Worm (Caenorhabditis elegans): Measurements from ENCODE around the gene sri-73.

sri-73 gene

ce11 chrV:592959-593358, 27.1 kb upstream of the sri-73 start, which contains the start of gene ZK488.5:
Gene ZK488.5, plus strand, starts transcription at chrV:593259.
- TF ChIP-seq nhr-77 (tag; optimal IDR thresholded peaks at IDR 0.05) (no peak), aha-1 (tag) (no peak)

- TF ChIP-seq zip-2 (tag; optimal IDR thresholded peaks at IDR 0.05) (no peak), zip-11 (GFP tag; IDR thresholded peaks at IDR 0.05) (no peak), mxl-3 (GFP tag; optimal IDR thresholded peaks at IDR 0.05) (no peak), F10B5.3 (tag; optimal IDR thresholded peaks at IDR 0.05) (no peak), zfp-2 (tag; optimal IDR thresholded peaks at IDR 0.05) (no peak), mdt-29 (GFP tag; IDR thresholded peaks at IDR 0.05) (no peak), aly-2 (tag; optimal IDR thresholded peaks at IDR 0.05) (no peak), R02D3.7 (tag; optimal IDR thresholded peaks at IDR 0.05) (no peak), lin-13 (GFP tag; optimal IDR thresholded peaks at IDR 0.05) (no peak)
Observed at ce11 chrV:590182-590581, 24.3 kb upstream of the sri-73 start, which contains the start of gene ZK488.6. Gene ZK488.6, plus strand, starts transcription at chrV:590482.

DNA sequence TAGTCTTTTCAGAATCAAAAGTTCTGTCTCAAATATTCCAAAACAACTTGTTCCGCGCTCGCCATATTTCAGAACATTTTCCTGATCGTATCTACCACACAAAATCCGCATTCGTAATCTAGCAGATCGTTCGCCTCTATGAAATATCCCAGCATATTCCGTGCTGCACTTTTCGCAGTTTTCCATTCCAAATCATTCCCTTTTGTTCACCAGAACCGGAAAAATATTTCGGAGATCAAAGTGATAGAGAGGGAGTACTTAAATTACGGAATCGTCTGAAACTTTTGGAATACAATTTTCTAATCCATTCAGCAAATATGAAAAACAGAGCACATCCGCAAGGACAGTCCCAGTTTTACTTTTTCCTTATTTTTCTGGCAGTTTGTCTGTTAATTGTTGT, 21.9 kb upstream of the sri-73 start, which contains the start of gene K06H6.1:
Gene K06H6.1, plus strand, starts transcription at position 301 of the 400 bp plus-strand sequence.
- TF ChIP-seq unc-62 (GFP tag; optimal IDR thresholded peaks at IDR 0.05 in 1 of 2) (peak in 1 of 2 experiments; percentile 40), unc-62 (tag; optimal IDR thresholded peaks at IDR 0.05) (no peak), hlh-30 (tag; optimal IDR thresholded peaks at IDR 0.05; ENCODE audit: insufficient read depth) (no peak), nhr-11 (tag; optimal IDR thresholded peaks at IDR 0.05) (no peak)

DNA sequence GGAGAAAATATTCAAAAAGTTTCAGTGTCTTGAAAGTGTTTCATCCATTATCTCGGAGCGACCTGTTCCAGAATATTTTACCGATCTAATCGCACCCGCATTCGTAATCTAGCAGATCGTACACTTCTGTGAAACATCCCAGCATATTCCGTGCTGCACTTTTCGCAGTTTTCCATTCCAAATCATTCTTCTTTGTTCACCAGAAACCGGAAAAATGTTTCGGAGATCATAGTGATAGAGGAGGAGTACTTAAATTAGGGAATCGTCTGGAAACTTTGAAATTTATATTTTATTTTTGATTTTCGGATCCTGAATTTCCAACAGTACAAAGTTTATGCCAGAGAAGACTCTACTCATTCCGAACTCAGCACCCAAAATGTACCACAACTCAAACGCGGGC, 19.6 kb upstream of the sri-73 start, which contains the start of gene K06H6.2:
Gene K06H6.2, plus strand, starts transcription at position 301 of the 400 bp plus-strand sequence.
- TF ChIP-seq aha-1 (tag) (peak; percentile 4), ztf-11 (tag; optimal IDR thresholded peaks at IDR 0.05) (no peak)

DNA sequence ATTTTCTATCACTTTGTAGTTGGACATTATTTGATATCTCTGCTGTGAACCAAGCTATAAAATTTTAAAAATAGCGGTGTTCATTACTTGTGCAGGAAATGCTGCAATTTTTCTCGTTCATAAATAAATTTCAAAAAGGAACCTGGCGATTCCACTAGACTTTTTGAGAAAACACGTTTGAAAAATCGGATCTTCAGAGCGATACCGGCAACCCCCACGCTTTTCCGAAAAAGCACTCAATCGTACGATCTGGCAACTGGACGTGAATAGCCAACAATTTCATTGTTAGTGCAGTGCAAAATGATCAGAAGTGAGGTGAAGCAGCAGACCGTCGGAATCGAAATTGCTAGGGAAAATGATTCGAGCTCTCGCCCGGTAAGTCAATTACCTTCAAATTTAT, 15.7 kb upstream of the sri-73 start, which contains the start of gene nstp-7:
Gene nstp-7, plus strand, starts transcription at position 301 of the 400 bp plus-strand sequence.
- TF ChIP-seq hlh-30 (tag; optimal IDR thresholded peaks at IDR 0.05; ENCODE audit: insufficient read depth) (no peak), dmd-9 (GFP tag; IDR thresholded peaks at IDR 0.05) (no peak), unc-39 (tag; optimal IDR thresholded peaks at IDR 0.05) (no peak), zag-1 (tag; optimal IDR thresholded peaks at IDR 0.05) (no peak), php-3 (GFP tag; IDR thresholded peaks at IDR 0.05) (no peak), zip-11 (GFP tag; IDR thresholded peaks at IDR 0.05) (no peak)

- TF ChIP-seq php-3 (GFP tag; IDR thresholded peaks at IDR 0.05) (no peak), hmg-1.1 (GFP tag; IDR thresholded peaks at IDR 0.05) (no peak), zip-11 (GFP tag; IDR thresholded peaks at IDR 0.05) (no peak), ces-1 (GFP tag; optimal IDR thresholded peaks at IDR 0.05) (no peak), nhr-77 (tag; optimal IDR thresholded peaks at IDR 0.05) (no peak), pqm-1 (tag; optimal IDR thresholded peaks at IDR 0.05) (no peak), vab-7 (GFP tag; IDR thresholded peaks at IDR 0.05) (no peak), Y5F2A.4 (GFP tag; optimal IDR thresholded peaks at IDR 0.05) (no peak), ztf-7 (tag; optimal IDR thresholded peaks at IDR 0.05) (no peak), mdt-29 (GFP tag; IDR thresholded peaks at IDR 0.05) (no peak), lir-3 (tag; optimal IDR thresholded peaks at IDR 0.05) (no peak), daf-16 (GFP tag; optimal IDR thresholded peaks at IDR 0.05) (no peak), daf-16 (tag; optimal IDR thresholded peaks at IDR 0.05) (no peak), lin-29 (GFP tag; IDR thresholded peaks at IDR 0.05) (no peak), lin-1 (GFP tag; IDR thresholded peaks at IDR 0.05) (no peak), lim-7 (GFP tag; IDR thresholded peaks at IDR 0.05) (no peak), nhr-48 (tag; optimal IDR thresholded peaks at IDR 0.05) (no peak)
Observed at ce11 chrV:578977-579376, 13.1 kb upstream of the sri-73 start, which contains the start of gene K06H6.4. Gene K06H6.4, plus strand, starts transcription at chrV:579277.

Measured in whole organism, L4 larva.